Fruit fly (Drosophila melanogaster) whole organism, prepupa: ENCODE results near the gene CG14518.
A peak's percentile ranks its signal among the peaks of the same experiment; 100 is the strongest.

Experiments
- CG10669 ChIP-seq: fragments of 200-800 bp; sonication (Bioruptor generic); optimal IDR thresholded peaks from 3 replicates; lab custom pipeline; 2018; ENCODE audit warnings: missing biosample characterization, mild to moderate bottlenecking, missing genetic modification characterization, moderate library complexity
- CG11294 ChIP-seq: fragments of 200-800 bp; sonication (Bioruptor generic); IDR thresholded peaks from 2 replicates; pipeline ENCODE4 v1.3.6; 2022; ENCODE audit warnings: missing biosample characterization, missing genetic modification characterization
- CG11902 ChIP-seq: fragments of 200-800 bp; sonication (Bioruptor generic); optimal IDR thresholded peaks from 3 replicates; lab custom pipeline; 2016; ENCODE audit warnings: missing biosample characterization, missing genetic modification characterization
- CG15336 ChIP-seq: fragments of 200-800 bp; sonication (Bioruptor generic); IDR thresholded peaks from 2 replicates; pipeline ENCODE4 v1.3.6; 2022; ENCODE audit warnings: missing biosample characterization, missing genetic modification characterization
- CG3032 ChIP-seq: fragments of 200-800 bp; optimal IDR thresholded peaks from 2 replicates; lab custom pipeline; 2019; ENCODE audit warnings: missing biosample characterization, mild to moderate bottlenecking, missing genetic modification characterization, moderate library complexity
- CG6276 ChIP-seq: fragments of 200-800 bp; sonication (Bioruptor generic); optimal IDR thresholded peaks from 2 replicates; lab custom pipeline; 2017; ENCODE audit warnings: missing biosample characterization, mild to moderate bottlenecking, missing genetic modification characterization
- CG6808 ChIP-seq: fragments of 200-800 bp; sonication (Bioruptor generic); optimal IDR thresholded peaks from 3 replicates; lab custom pipeline; 2017; ENCODE audit warnings: missing biosample characterization, missing genetic modification characterization, mild to moderate bottlenecking, moderate library complexity, missing genetic modification reagents
- CG6854 ChIP-seq: fragments of 200-800 bp; sonication (Bioruptor generic); optimal IDR thresholded peaks from 2 replicates; lab custom pipeline; 2017; ENCODE audit warnings: missing biosample characterization, mild to moderate bottlenecking, missing genetic modification characterization
- CG7368 ChIP-seq: fragments of 200-800 bp; sonication (Bioruptor generic); optimal IDR thresholded peaks from 3 replicates; lab custom pipeline; 2016; ENCODE audit warnings: missing biosample characterization, missing genetic modification characterization
- CG8119 ChIP-seq: fragments of 200-800 bp; sonication (Bioruptor generic); IDR thresholded peaks from 3 replicates; pipeline ENCODE4 v1.3.6; 2022; ENCODE audit warnings: missing biosample characterization, missing genetic modification characterization
- CG8632 ChIP-seq: fragments of 200-800 bp; sonication (Bioruptor generic); optimal IDR thresholded peaks from 3 replicates; lab custom pipeline; 2016; ENCODE audit warnings: missing biosample characterization, missing genetic modification characterization
- Eip78C ChIP-seq: fragments of 200-800 bp; sonication (Bioruptor generic); peaks from one replicate; lab custom pipeline; 2016; ENCODE audit warnings: missing biosample characterization, missing genetic modification characterization
- Eip93F ChIP-seq: fragments of 200-800 bp; sonication (Bioruptor generic); optimal IDR thresholded peaks from 2 replicates; lab custom pipeline; 2016; ENCODE audit warnings: missing biosample characterization, mild to moderate bottlenecking, missing genetic modification characterization
- Ets96B ChIP-seq: fragments of 200-800 bp; optimal IDR thresholded peaks from 2 replicates; lab custom pipeline; 2019; ENCODE audit warnings: missing biosample characterization, mild to moderate bottlenecking, missing genetic modification characterization, moderate library complexity
- Hr4 ChIP-seq: fragments of 200-800 bp; sonication (Bioruptor generic); optimal IDR thresholded peaks from 3 replicates; lab custom pipeline; 2016; ENCODE audit warnings: missing biosample characterization, missing genetic modification characterization
- OdsH ChIP-seq: fragments of 200-800 bp; sonication (Bioruptor generic); optimal IDR thresholded peaks from 3 replicates; lab custom pipeline; 2016; ENCODE audit warnings: missing biosample characterization, missing genetic modification characterization
- Smox ChIP-seq: fragments of 200-800 bp; sonication (Bioruptor generic); optimal IDR thresholded peaks from 3 replicates; lab custom pipeline; 2016; ENCODE audit warnings: missing biosample characterization, missing genetic modification characterization
- Sox14 ChIP-seq: fragments of 200-800 bp; sonication (Bioruptor generic); optimal IDR thresholded peaks from 3 replicates; lab custom pipeline; 2016; ENCODE audit warnings: missing biosample characterization, missing genetic modification characterization
- Sox15 ChIP-seq: fragments of 200-800 bp; sonication (Bioruptor generic); optimal IDR thresholded peaks from 3 replicates; lab custom pipeline; 2016; ENCODE audit warnings: missing biosample characterization, missing genetic modification characterization
- dsx ChIP-seq: fragments of 200-800 bp; optimal IDR thresholded peaks from 3 replicates; lab custom pipeline; 2019; ENCODE audit warnings: missing biosample characterization, mild to moderate bottlenecking, missing genetic modification characterization, moderate library complexity; ENCODE audit not compliant: poor library complexity, severe bottlenecking
- fkh ChIP-seq: fragments of 200-800 bp; sonication (Bioruptor generic); optimal IDR thresholded peaks from 3 replicates; lab custom pipeline; 2017; ENCODE audit warnings: missing biosample characterization, mild to moderate bottlenecking, missing genetic modification characterization, moderate library complexity
- net ChIP-seq: fragments of 200-800 bp; sonication (Bioruptor generic); optimal IDR thresholded peaks from 3 replicates; lab custom pipeline; 2016; ENCODE audit warnings: missing biosample characterization, missing genetic modification characterization
- spab ChIP-seq: fragments of 200-800 bp; sonication (Bioruptor generic); optimal IDR thresholded peaks from 2 replicates; lab custom pipeline; 2017; ENCODE audit warnings: missing biosample characterization, mild to moderate bottlenecking, missing genetic modification characterization, missing genetic modification reagents
- ss ChIP-seq, 2 experiments: fragments of 200-800 bp; sonication (Bioruptor generic); optimal IDR thresholded peaks; 2 replicates in 1 of 2; 3 replicates in 1 of 2; lab custom pipeline; 2017 to 2018; ENCODE audit warnings: mild to moderate bottlenecking in 2 of 2, missing biosample characterization in 2 of 2, missing genetic modification characterization in 2 of 2, moderate library complexity in 1 of 2
- topi ChIP-seq: fragments of 200-800 bp; sonication (Bioruptor generic); optimal IDR thresholded peaks from 3 replicates; lab custom pipeline; 2016; ENCODE audit warnings: missing biosample characterization, missing genetic modification characterization

CG14518 gene

dm6 chr3R:29074001-29074609 is 49.3 kb downstream of the CG14518 start (continued):
- TF ChIP-seq Ets96B (no peak), Sox14 (peak; percentile 56), spab (GFP tag; lab: Kevin White, UChicago) (peak; percentile 9), Hr4 (GFP tag; lab: Kevin White, UChicago) (no peak), ss (GFP tag; optimal IDR thresholded peaks at IDR 0.05; lab: Kevin White, UChicago) (peak; percentile 52 to 58), CG7368 (GFP tag; lab: Kevin White, UChicago) (peak; percentile 10), CG15336 (GFP tag; lab: Robert Waterston, UW) (peak; percentile 35; the same call in 1 of the 2 replicates), topi (GFP tag; lab: Kevin White, UChicago) (peak; percentile 7), fkh (GFP tag; lab: Kevin White, UChicago) (peak; percentile 88), OdsH (GFP tag; lab: Kevin White, UChicago) (no peak), CG6276 (GFP tag; lab: Kevin White, UChicago) (peak; percentile 15), CG3032 (tag; lab: Kevin White, UChicago) (peak; percentile 25), Eip78C (peak; percentile 68), CG11294 (GFP tag; lab: Robert Waterston, UW) (no peak), Eip93F (GFP tag; lab: Kevin White, UChicago) (no peak), net (peak; percentile 20), Sox15 (GFP tag; lab: Kevin White, UChicago) (no peak), CG6808 (peak; percentile 57), CG8632 (GFP tag; lab: Kevin White, UChicago) (no peak), CG11902 (no peak), dsx (GFP tag; lab: Kevin White, UChicago) (peak; percentile 57), CG8119 (GFP tag; lab: Robert Waterston, UW) (0 out of 3 replicates have a peak, but pooled peaks have one; percentile 27), Smox (GFP tag; lab: Kevin White, UChicago) (no peak), CG6854 (GFP tag; lab: Kevin White, UChicago) (peak; percentile 68), CG10669 (GFP tag; lab: Kevin White, UChicago) (peak; percentile 19)
